Worm (Caenorhabditis elegans) whole organism, midembryonic: ENCODE data around the gene F59A6.10.

ENCODE experiments used
- T22C8.4 ChIP-seq: fragments of 200-800 bp; sonication (Bioruptor generic); IDR thresholded peaks from 2 replicates; pipeline ENCODE4 v1.3.6; 2022; ENCODE audit warnings: missing genetic modification characterization, missing compliant biosample characterization
- cog-1 ChIP-seq: sonication (generic microtip); optimal IDR thresholded peaks from 2 replicates; lab custom pipeline; 2016; ENCODE audit warnings: missing genetic modification characterization, missing compliant biosample characterization
- flt-1 ChIP-seq: fragments of 200-800 bp; sonication (Bioruptor generic); IDR thresholded peaks from 2 replicates; pipeline ENCODE4 v1.3.6; 2022; ENCODE audit warnings: missing genetic modification characterization, missing compliant biosample characterization
- klf-2 ChIP-seq: fragments of 200-800 bp; sonication (Bioruptor generic); conservative IDR thresholded peaks from 2 replicates; pipeline ENCODE4 v1.3.6; 2022; ENCODE audit warnings: missing genetic modification reagents, missing genetic modification characterization, missing compliant biosample characterization
- med-1 ChIP-seq: sonication (generic microtip); optimal IDR thresholded peaks from 2 replicates; lab custom pipeline; 2017; ENCODE audit warnings: missing genetic modification characterization, mild to moderate bottlenecking, missing compliant biosample characterization, antibody characterized with exemption, missing genetic modification reagents; ENCODE audit not compliant: insufficient read depth
- ref-1 ChIP-seq: fragments of 200-800 bp; sonication (Bioruptor generic); conservative IDR thresholded peaks from 2 replicates; pipeline ENCODE4 v1.3.6; 2022; ENCODE audit warnings: missing genetic modification reagents, missing genetic modification characterization, missing compliant biosample characterization
- tab-1 ChIP-seq: fragments of 200-800 bp; sonication (Bioruptor generic); IDR thresholded peaks from 2 replicates; pipeline ENCODE4 v1.3.6; 2022; ENCODE audit warnings: missing genetic modification characterization, missing compliant biosample characterization
- ztf-23 ChIP-seq: fragments of 200-800 bp; sonication (Bioruptor generic); IDR thresholded peaks from 2 replicates; pipeline ENCODE4 v1.3.6; 2022; ENCODE audit warnings: missing genetic modification reagents, missing genetic modification characterization, missing compliant biosample characterization
- ztf-29 ChIP-seq: fragments of 200-800 bp; sonication (Bioruptor generic); IDR thresholded peaks from 2 replicates; pipeline ENCODE4 v1.3.6; 2022; ENCODE audit warnings: missing genetic modification reagents, missing genetic modification characterization, missing compliant biosample characterization

F59A6.10 gene

DNA sequence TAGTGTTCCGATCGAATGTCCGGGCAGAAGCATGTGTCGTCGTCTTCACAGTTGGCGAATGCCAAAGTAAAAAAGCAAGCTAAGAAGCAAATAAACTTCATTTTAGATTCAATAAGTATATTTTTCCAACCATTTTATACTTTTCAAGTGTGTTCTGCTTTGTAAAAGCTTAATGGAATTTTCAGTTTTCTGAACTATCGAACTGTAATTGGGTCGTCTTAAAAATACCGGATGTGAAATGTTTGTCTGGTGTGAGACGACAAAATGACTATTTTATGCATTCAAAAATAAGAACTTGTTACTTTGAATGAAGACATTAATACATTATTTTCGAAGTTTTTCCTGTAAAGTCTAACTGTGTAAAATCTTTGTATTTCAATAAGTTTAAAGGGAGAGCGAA is 5.1 kb upstream of the F59A6.10 start, which contains the start of gene F59A6.11:
Gene F59A6.11 (minus strand): TSS at position 101 of the 400 bp plus-strand sequence.
- TF ChIP-seq cog-1 (no peak), tab-1 (no peak), ref-1 (GFP tag; lab: Robert Waterston, UW) (no peak), T22C8.4 (GFP tag; lab: Robert Waterston, UW) (no peak), flt-1 (GFP tag; lab: Robert Waterston, UW) (no peak), klf-2 (GFP tag; lab: Robert Waterston, UW) (no peak)

DNA sequence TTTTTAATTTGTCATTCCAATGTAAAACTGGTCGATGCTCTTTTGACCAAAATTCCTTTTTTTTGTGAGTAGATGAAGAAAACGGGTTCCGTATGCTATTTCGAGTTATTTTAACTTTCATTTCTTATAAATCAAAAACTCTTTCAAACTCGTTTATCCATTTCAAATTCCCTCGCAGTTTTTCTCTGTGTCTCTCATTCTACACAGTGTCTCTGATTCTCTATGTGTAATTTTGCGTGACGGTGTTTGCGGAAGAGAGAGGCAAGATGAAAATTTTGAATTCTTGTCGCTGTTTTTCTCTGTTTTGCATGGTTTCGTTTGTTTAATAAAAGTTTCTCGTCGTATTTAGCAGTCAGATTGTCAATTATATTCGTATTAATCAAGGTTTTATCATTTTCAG is 4.6 kb upstream of the F59A6.10 start, which contains the start of gene citk-2:
Gene citk-2 (plus strand): TSS at position 399 of the 400 bp plus-strand sequence.
- no peak for TF ChIP-seq ztf-23
- no peak for TF ChIP-seq ref-1 (GFP tag; lab: Robert Waterston, UW)
- no peak for TF ChIP-seq med-1 (GFP tag; lab: Kevin White, UChicago)
- TF ChIP-seq cog-1 = no peak
- TF ChIP-seq tab-1 = no peak
- TF ChIP-seq klf-2 (GFP tag; lab: Robert Waterston, UW) = no peak
- TF ChIP-seq flt-1 (GFP tag; lab: Robert Waterston, UW) = no peak
- TF ChIP-seq T22C8.4 (GFP tag; lab: Robert Waterston, UW) = no peak
- TF ChIP-seq ztf-29 = no peak

DNA sequence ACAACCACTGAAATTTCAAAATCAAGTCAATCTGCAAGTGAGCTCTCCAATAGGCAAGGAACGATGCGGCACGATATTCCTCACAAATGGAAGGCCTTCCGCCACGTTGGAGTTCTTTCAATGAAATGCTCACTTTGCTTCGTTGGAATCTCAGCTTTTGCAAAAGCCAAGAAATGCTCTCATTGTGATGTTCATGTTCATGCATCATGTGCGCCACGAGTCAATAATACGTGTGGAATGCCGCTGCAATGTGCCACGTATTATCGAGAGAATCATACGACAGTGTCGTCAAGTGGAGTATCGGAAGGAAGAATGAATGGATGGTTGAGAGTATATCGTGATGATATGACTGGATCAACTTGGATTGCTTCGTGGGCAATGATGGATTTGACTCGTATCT is 1.9 kb upstream of the F59A6.10 start:
- TF ChIP-seq ztf-23 (no peak), tab-1 (no peak), flt-1 (GFP tag; lab: Robert Waterston, UW) (no peak), T22C8.4 (GFP tag; lab: Robert Waterston, UW) (no peak), klf-2 (GFP tag; lab: Robert Waterston, UW) (no peak), med-1 (GFP tag; lab: Kevin White, UChicago) (no peak), ref-1 (GFP tag; lab: Robert Waterston, UW) (no peak), ztf-29 (no peak), cog-1 (no peak)

DNA sequence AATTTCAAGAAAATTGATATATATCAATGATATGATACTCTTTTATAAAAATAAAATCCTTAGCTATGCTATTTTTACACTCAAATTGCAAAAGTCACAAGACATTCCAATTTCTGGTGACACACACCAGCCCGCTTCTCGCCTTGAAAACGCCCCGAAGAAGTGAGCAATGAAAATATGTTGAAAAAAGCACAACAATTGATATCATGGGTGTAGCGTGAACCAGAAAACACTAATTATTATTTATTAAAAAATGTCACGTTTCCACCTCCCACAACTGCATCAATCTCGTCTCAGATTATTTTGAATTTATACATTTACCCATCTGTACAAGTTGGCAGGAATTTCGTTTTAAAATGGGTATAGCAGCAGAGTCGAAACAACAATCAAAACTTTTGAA is 1.0 kb downstream of the F59A6.10 start, which contains the start of gene F59A6.4:
Gene F59A6.4 (plus strand): TSS at position 301 of the 400 bp plus-strand sequence.
- TF ChIP-seq klf-2 (GFP tag; lab: Robert Waterston, UW) (no peak), flt-1 (GFP tag; lab: Robert Waterston, UW) (no peak), med-1 (GFP tag; lab: Kevin White, UChicago) (no peak), cog-1 (no peak), T22C8.4 (GFP tag; lab: Robert Waterston, UW) (no peak), ztf-29 (no peak)

DNA sequence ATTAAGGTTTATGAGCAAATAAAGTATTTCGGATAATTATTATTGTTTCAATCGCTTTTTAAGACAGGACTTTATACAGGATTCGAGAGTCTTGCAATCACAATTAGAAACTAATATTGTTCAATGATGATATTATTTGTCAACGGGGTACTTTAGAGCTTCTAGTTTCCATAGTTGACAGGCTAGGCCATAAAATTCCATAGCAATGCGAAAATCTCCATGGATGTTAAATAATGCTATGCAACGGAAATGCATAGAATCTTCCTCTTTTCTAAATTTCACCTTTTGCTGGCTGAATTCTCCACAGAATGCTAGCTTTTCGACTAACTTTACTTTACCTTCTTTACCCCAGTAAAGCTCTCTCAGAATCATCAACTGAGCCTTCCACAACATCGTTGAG is 4.3 kb downstream of the F59A6.10 start, which contains the start of gene F59A6.3:
Gene F59A6.3 (plus strand): TSS at position 301 of the 400 bp plus-strand sequence.
- TF ChIP-seq T22C8.4 (GFP tag; lab: Robert Waterston, UW) (no peak), ref-1 (GFP tag; lab: Robert Waterston, UW) (no peak), ztf-29 (no peak), flt-1 (GFP tag; lab: Robert Waterston, UW) (no peak), ztf-23 (no peak), cog-1 (no peak)

DNA sequence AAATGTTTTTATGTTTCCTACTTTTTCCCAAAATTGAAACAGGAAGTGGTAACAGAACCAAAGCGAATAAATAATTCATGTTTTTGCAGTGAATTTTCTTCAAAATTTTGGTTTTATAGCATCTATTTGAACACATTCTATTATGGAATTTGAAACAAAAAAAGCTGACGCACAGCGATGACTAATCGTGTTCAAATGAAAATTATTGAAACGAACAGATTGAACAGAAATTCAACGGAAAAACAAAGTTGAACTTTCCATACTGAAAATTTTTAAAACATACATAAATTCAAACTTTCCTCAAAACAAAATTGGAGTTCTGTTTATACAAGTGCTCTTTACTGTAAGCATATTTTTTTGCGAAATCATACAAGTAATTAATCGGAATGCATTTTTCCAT is 8.2 kb downstream of the F59A6.10 start, which contains the start of gene F59A6.12:
Gene F59A6.12 (minus strand): TSS at position 101 of the 400 bp plus-strand sequence.
- TF ChIP-seq ztf-29 (no peak), ref-1 (GFP tag; lab: Robert Waterston, UW) (no peak), med-1 (GFP tag; lab: Kevin White, UChicago) (no peak)

DNA sequence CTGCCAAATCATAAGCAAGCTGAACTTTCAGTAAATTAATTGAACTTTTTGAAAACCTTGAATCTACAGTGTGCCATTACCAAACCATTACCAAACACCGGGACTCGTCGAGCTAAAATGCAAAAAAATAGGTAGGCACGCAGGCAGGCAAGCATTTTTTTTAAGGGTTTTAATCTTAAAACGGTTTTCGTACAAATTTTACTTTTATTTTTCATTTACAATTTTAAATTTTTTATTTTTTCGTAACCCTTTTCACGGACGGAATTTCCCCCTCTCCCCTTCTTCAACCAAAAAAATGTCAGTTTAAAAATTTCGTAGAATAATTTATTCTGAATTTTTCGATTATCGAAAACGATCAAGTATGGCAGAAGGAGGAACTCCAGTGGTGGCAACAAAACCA is 10.6 kb downstream of the F59A6.10 start, which contains the start of gene F59A6.2:
Gene F59A6.2 (plus strand): TSS at position 301 of the 400 bp plus-strand sequence.
- TF ChIP-seq flt-1 (GFP tag; lab: Robert Waterston, UW) (no peak), ztf-23 (no peak), tab-1 (no peak), ztf-29 (no peak)

DNA sequence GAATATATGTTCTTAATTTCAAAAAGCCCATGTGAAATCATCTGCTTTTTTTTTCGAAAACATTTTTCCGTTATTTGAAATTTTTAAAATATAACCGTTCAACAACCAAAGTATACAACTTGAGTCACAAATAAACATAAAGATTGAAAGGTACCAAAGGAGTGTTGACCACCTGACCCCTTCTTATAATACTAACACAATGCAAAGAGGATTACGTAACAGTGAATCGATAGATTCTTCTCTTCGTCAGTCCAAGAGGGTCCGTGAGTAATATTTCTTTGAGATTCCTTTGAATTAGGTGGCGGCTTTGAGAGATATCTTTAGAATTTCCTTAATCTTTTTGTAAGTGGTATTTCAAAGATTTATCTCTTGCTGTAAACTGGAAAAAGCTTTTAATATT is 12.4 kb downstream of the F59A6.10 start:
- TF ChIP-seq flt-1 (GFP tag; lab: Robert Waterston, UW) (no peak), med-1 (GFP tag; lab: Kevin White, UChicago) (no peak), klf-2 (GFP tag; lab: Robert Waterston, UW) (no peak), ztf-29 (no peak), tab-1 (no peak), cog-1 (no peak), T22C8.4 (GFP tag; lab: Robert Waterston, UW) (no peak), ztf-23 (no peak), ref-1 (GFP tag; lab: Robert Waterston, UW) (no peak)

DNA sequence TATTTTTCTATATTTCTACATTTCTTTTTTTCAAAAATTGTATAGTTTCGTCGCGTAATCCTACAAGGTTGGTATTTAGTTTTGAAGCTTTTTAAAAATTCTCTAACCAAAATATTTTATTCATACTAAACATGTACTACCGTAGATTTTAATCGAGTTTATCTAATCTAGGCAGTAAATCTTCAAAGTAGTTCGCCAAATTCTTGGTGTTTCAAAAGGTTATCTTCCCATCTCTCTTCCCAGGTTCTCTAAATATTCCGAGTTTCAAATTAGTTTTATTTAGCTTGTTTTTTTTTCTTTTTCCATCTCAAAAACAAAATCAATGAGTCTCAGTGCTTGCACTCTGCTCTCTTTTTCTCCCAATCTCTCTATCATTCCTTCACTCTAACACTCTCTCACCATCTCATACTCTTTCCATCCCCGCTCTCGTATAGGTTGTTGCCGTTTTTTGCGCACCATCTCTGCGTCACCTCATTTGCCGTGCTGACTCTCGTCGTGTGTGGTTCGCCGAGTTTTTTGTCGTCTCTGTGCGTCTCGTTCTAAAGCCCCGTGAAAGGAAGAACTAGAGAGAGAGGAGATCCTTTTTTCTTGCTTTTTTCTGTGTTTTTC is 13.3 kb downstream of the F59A6.10 start:
- 0 out of 2 replicates have a peak, but pooled peaks have one; percentile 19 for TF ChIP-seq ztf-29
- TF ChIP-seq ztf-23 = no peak

DNA sequence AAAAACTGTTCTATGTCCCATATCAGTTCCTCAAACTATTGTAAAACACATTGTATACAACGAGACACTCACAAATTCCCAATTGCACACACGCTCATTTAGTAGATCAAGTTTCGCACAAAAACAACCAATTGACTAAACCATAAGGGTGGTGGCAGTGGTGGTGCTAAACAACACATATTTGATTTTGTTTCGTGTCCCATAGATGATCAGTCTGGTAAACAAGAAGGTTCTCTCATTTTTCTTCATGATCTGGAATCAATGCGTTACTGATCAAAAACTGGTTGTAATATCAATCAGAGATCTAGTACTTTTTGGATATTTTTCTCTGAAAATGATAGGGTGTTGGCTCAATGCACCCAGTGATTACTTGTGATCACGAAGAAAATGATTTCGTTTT is 14.8 kb downstream of the F59A6.10 start:
- TF ChIP-seq cog-1 = no peak

DNA sequence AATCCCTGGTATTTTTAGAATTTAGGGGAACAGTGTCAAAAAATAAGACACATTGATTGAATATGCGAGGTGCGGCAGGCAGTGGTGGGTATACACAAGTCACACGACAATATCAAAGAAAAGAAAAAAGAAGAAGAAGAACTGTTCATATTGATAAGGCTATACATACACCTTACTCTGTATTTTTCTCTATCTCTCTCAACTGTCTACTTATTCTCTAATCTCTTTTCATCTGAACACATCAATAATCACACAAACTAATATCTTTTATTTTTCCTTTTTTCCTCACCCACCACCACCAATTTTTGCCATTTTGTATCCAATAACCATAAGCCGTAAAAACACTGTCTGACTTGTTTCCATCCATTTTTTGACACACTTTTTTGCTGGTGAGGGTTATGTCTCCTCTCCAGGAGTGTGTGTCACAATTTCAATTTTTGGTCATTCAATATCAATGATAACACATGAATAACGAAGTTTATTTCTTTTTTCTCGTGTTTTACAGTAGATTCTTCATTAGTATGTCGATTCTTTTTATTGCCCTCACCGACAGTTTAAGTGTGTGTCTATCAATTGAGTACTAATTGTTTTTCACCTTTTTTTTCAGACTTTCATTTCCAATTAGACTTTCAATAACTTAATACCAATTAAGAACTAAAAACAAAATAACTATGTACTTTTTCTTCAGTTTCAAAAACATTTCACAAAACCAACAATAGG is 15.8 kb downstream of the F59A6.10 start:
- TF ChIP-seq ref-1 (GFP tag; lab: Robert Waterston, UW) = no peak
- no peak for TF ChIP-seq klf-2 (GFP tag; lab: Robert Waterston, UW)
- TF ChIP-seq ztf-29 = no peak
- no peak for TF ChIP-seq tab-1
- no peak for TF ChIP-seq flt-1 (GFP tag; lab: Robert Waterston, UW)
- no peak for TF ChIP-seq med-1 (GFP tag; lab: Kevin White, UChicago)
- no peak for TF ChIP-seq ztf-23
- TF ChIP-seq T22C8.4 (GFP tag; lab: Robert Waterston, UW) = no peak
